Worm (Caenorhabditis elegans): ENCODE data around the gene W01D2.1.
A peak's percentile ranks its signal among the peaks of the same experiment; 100 is the strongest.

W01D2.1 gene

ce11 chrII:14810609-14811008 lies 4.7 kb upstream of the W01D2.1 start (continued):
- TF ChIP-seq fkh-4 (tag; optimal IDR thresholded peaks at IDR 0.05; ENCODE audit: borderline replicate concordance) (no peak), pag-3 (tag; optimal IDR thresholded peaks at IDR 0.05; ENCODE audit: borderline replicate concordance, insufficient read depth) (no peak), unc-86 (tag; optimal IDR thresholded peaks at IDR 0.05) (peak; percentile 7), nhr-47 (tag; optimal IDR thresholded peaks at IDR 0.05) (peak; percentile 33), xbp-1 (tag; optimal IDR thresholded peaks at IDR 0.05) (no peak), sptf-1 (tag; optimal IDR thresholded peaks at IDR 0.05) (no peak), F16B12.6 (tag; optimal IDR thresholded peaks at IDR 0.05) (no peak), ceh-82 (tag; optimal IDR thresholded peaks at IDR 0.05) (peak in 1 of 3 experiments; percentile 43), efl-1 (optimal IDR thresholded peaks at IDR 0.05) (peak; percentile 42 to 45), efl-1 (GFP tag; optimal IDR thresholded peaks at IDR 0.05 in 1 of 2) (peak; percentile 27 to 35), snu-23 (GFP tag; optimal IDR thresholded peaks at IDR 0.05) (no peak), fkh-10 (GFP tag; optimal IDR thresholded peaks at IDR 0.05) (peak; percentile 58)

- TF ChIP-seq ceh-63 (GFP tag; optimal IDR thresholded peaks at IDR 0.05) (no peak), nhr-237 (tag; optimal IDR thresholded peaks at IDR 0.05) (no peak), mdl-1 (tag; optimal IDR thresholded peaks at IDR 0.05) (no peak), fos-1 (tag; optimal IDR thresholded peaks at IDR 0.05) (no peak), unc-62 (GFP tag; optimal IDR thresholded peaks at IDR 0.05) (no peak), pqm-1 (tag; optimal IDR thresholded peaks at IDR 0.05) (no peak), lin-13 (GFP tag; optimal IDR thresholded peaks at IDR 0.05) (no peak), jun-1 (tag; optimal IDR thresholded peaks at IDR 0.05) (peak; percentile 23), lsy-2 (tag; optimal IDR thresholded peaks at IDR 0.05) (no peak), elt-2 (tag; optimal IDR thresholded peaks at IDR 0.05) (peak; percentile 7), xbp-1 (tag; optimal IDR thresholded peaks at IDR 0.05) (no peak), lin-14 (GFP tag; optimal IDR thresholded peaks at IDR 0.05) (peak; percentile 44), ceh-8 (GFP tag; optimal IDR thresholded peaks at IDR 0.05) (no peak), lin-35 (GFP tag; optimal IDR thresholded peaks at IDR 0.05) (peak in 1 of 2 experiments; percentile 27), nhr-19 (GFP tag; conservative IDR thresholded peaks at IDR 0.05) (no peak), Y116A8C.19 (tag; optimal IDR thresholded peaks at IDR 0.05; ENCODE audit: borderline replicate concordance) (no peak), nhr-71 (tag; optimal IDR thresholded peaks at IDR 0.05) (no peak)
Measured at ce11 chrII:14811472-14811871, 3.8 kb upstream of the W01D2.1 start.

- TF ChIP-seq lin-14 (GFP tag; optimal IDR thresholded peaks at IDR 0.05) = peak; percentile 11
- TF ChIP-seq nhr-77 (tag; optimal IDR thresholded peaks at IDR 0.05) = peak; percentile 3
- TF ChIP-seq nhr-71 (tag; optimal IDR thresholded peaks at IDR 0.05) = no peak
- TF ChIP-seq efl-3 (GFP tag; optimal IDR thresholded peaks at IDR 0.05) = no peak
- TF ChIP-seq efl-1 (optimal IDR thresholded peaks at IDR 0.05) = no peak
- TF ChIP-seq efl-1 (GFP tag; optimal IDR thresholded peaks at IDR 0.05 in 1 of 2) = peak in 1 of 2 experiments; percentile 21
- no peak for TF ChIP-seq ceh-63 (GFP tag; optimal IDR thresholded peaks at IDR 0.05)
Measured at ce11 chrII:14812231-14812630, 3.1 kb upstream of the W01D2.1 start, which contains the start of gene osta-3. Gene osta-3, plus strand, starts transcription at chrII:14812531.

ce11 chrII:14812661-14813060 lies 2.7 kb upstream of the W01D2.1 start:
- TF ChIP-seq nhr-20 (tag; optimal IDR thresholded peaks at IDR 0.05) (peak; percentile 19), blmp-1 (tag; optimal IDR thresholded peaks at IDR 0.05) (no peak), elt-3 (tag; optimal IDR thresholded peaks at IDR 0.05) (no peak), zip-4 (GFP tag; optimal IDR thresholded peaks at IDR 0.05) (no peak), alr-1 (tag; optimal IDR thresholded peaks at IDR 0.05; ENCODE audit: borderline replicate concordance) (no peak), ama-1 (optimal IDR thresholded peaks at IDR 0.05) (no peak), vab-15 (tag; optimal IDR thresholded peaks at IDR 0.05) (no peak), dsc-1 (tag; optimal IDR thresholded peaks at IDR 0.05) (no peak), aly-2 (tag; optimal IDR thresholded peaks at IDR 0.05) (no peak), nhr-12 (tag; optimal IDR thresholded peaks at IDR 0.05) (no peak), pqm-1 (tag; optimal IDR thresholded peaks at IDR 0.05) (peak; percentile 26), hpl-2 (GFP tag; optimal IDR thresholded peaks at IDR 0.05) (no peak), nhr-90 (tag; optimal IDR thresholded peaks at IDR 0.05; ENCODE audit: poor library complexity) (no peak), mef-2 (tag; optimal IDR thresholded peaks at IDR 0.05) (no peak), C34B4.2 (tag; optimal IDR thresholded peaks at IDR 0.05) (no peak), nhr-28 (tag; optimal IDR thresholded peaks at IDR 0.05) (no peak), unc-86 (tag; optimal IDR thresholded peaks at IDR 0.05) (no peak), ets-5 (GFP tag; IDR thresholded peaks at IDR 0.05) (no peak), ces-1 (GFP tag; optimal IDR thresholded peaks at IDR 0.05) (no peak), dpl-1 (GFP tag; optimal IDR thresholded peaks at IDR 0.05) (no peak), isw-1 (GFP tag; IDR thresholded peaks at IDR 0.05) (no peak)

Data from whole organism, L1 larva.